Worm (Caenorhabditis elegans) whole organism, L4/young adult: ENCODE measurements around the gene dyn-1.

ENCODE experiments used
- W03F9.2 ChIP-seq: fragments of 150-350 bp; optimal IDR thresholded peaks from 2 replicates; lab custom pipeline; 2014; ENCODE audit warnings: missing biosample characterization, missing genetic modification characterization
- him-1 ChIP-seq: sonication (generic microtip); optimal IDR thresholded peaks from 2 replicates; lab custom pipeline; 2016; ENCODE audit warnings: missing genotype, missing genetic modification reagents, missing genetic modification characterization, missing compliant biosample characterization

DNA sequence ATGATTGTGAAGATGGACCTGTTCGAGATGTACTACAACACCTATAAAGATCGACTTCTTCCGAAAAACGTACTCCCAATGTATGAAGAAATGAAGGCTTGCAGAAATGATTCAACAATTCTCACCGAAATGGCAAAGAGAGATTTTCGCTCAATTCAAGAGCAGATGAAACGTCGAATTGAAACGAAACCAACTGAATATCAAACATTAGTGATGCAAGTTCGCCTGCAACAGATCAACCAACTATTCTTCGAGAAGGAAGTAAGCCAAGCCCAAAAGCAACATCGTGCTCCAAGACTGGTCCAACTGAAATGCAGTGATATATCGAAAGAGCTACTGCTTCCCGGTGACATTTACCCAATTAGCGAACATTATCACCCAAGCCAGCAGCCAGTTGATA, 41.0 kb downstream of the dyn-1 start:
- no peak for TF ChIP-seq him-1 (tag; lab: Kevin White, UChicago)
- no peak for TF ChIP-seq W03F9.2 (tag; lab: Kevin White, UChicago)
